Worm (Caenorhabditis elegans) whole organism, L2 larva: ENCODE measurements around the gene nspb-6.
A peak's percentile ranks its signal among the peaks of the same experiment; 100 is the strongest.

Experiments used
- C34F6.9 ChIP-seq: fragments of 150-350 bp; optimal IDR thresholded peaks from 2 replicates; lab custom pipeline; 2014; ENCODE audit warnings: missing biosample characterization, missing genetic modification characterization
- F13H6.1 ChIP-seq: sonication (generic microtip); optimal IDR thresholded peaks from 2 replicates; lab custom pipeline; 2016; ENCODE audit warnings: missing genetic modification characterization, missing compliant biosample characterization
- R02D3.7 ChIP-seq: fragments of 150-350 bp; optimal IDR thresholded peaks from 2 replicates; lab custom pipeline; 2014; ENCODE audit warnings: missing biosample characterization, missing genetic modification characterization
- Y55F3AM.14 ChIP-seq: fragments of 200-800 bp; sonication (Bioruptor generic); optimal IDR thresholded peaks from 2 replicates; lab custom pipeline; 2018; ENCODE audit warnings: mild to moderate bottlenecking, missing genetic modification characterization, missing compliant biosample characterization
- ZK546.5 ChIP-seq: sonication (generic microtip); optimal IDR thresholded peaks from 2 replicates; lab custom pipeline; 2017; ENCODE audit warnings: missing biosample characterization, missing genetic modification characterization
- alr-1 ChIP-seq: fragments of 150-350 bp; optimal IDR thresholded peaks from 2 replicates; lab custom pipeline; 2014; ENCODE audit warnings: missing biosample characterization, missing genetic modification characterization
- aly-2 ChIP-seq: fragments of 150-350 bp; optimal IDR thresholded peaks from 2 replicates; lab custom pipeline; 2014; ENCODE audit warnings: missing biosample characterization, missing genetic modification characterization
- ama-1 ChIP-seq: fragments of 150-350 bp; optimal IDR thresholded peaks from 2 replicates; lab custom pipeline; 2018; ENCODE audit warnings: inconsistent platforms
- blmp-1 ChIP-seq: sonication (generic microtip); optimal IDR thresholded peaks from 2 replicates; lab custom pipeline; 2017; ENCODE audit warnings: missing genetic modification characterization, mild to moderate bottlenecking, missing compliant biosample characterization, antibody characterized with exemption, moderate library complexity; ENCODE audit not compliant: insufficient read depth
- ceh-16 ChIP-seq: fragments of 150-350 bp; optimal IDR thresholded peaks from 2 replicates; lab custom pipeline; 2014; ENCODE audit warnings: missing biosample characterization, missing genetic modification characterization
- ceh-82 ChIP-seq: fragments of 150-350 bp; optimal IDR thresholded peaks from 2 replicates; lab custom pipeline; 2014; ENCODE audit warnings: missing biosample characterization, missing genetic modification characterization
- crh-2 ChIP-seq: sonication (generic microtip); optimal IDR thresholded peaks from 2 replicates; lab custom pipeline; 2017; ENCODE audit warnings: missing biosample characterization, missing genetic modification characterization
- dmd-4 ChIP-seq: sonication (generic microtip); optimal IDR thresholded peaks from 2 replicates; lab custom pipeline; 2017; ENCODE audit warnings: missing biosample characterization, missing genetic modification characterization
- egl-27 ChIP-seq: sonication (generic microtip); optimal IDR thresholded peaks from 3 replicates; lab custom pipeline; 2017; ENCODE audit warnings: missing biosample characterization, missing genetic modification reagents, missing genetic modification characterization
- elt-1 ChIP-seq: fragments of 150-350 bp; optimal IDR thresholded peaks from 2 replicates; lab custom pipeline; 2014; ENCODE audit warnings: missing biosample characterization, missing genetic modification characterization
- elt-3 ChIP-seq: sonication (generic microtip); optimal IDR thresholded peaks from 2 replicates; lab custom pipeline; 2017; ENCODE audit warnings: missing biosample characterization, missing genetic modification characterization
- fos-1 ChIP-seq: fragments of 150-350 bp; optimal IDR thresholded peaks from 2 replicates; lab custom pipeline; 2014; ENCODE audit warnings: missing biosample characterization, missing genetic modification characterization
- gmeb-1 ChIP-seq: fragments of 150-350 bp; optimal IDR thresholded peaks from 2 replicates; lab custom pipeline; 2014; ENCODE audit warnings: missing biosample characterization, missing genetic modification characterization
- lin-11 ChIP-seq: fragments of 150-350 bp; sonication (generic microtip); optimal IDR thresholded peaks from 2 replicates; lab custom pipeline; 2014; ENCODE audit warnings: missing biosample characterization, missing genetic modification characterization, inconsistent platforms, mixed read lengths
- lin-13 ChIP-seq: fragments of 150-350 bp; optimal IDR thresholded peaks from 2 replicates; lab custom pipeline; 2014; ENCODE audit warnings: missing biosample characterization, missing genetic modification reagents, missing genetic modification characterization
- lin-39 ChIP-seq: fragments of 150-350 bp; optimal IDR thresholded peaks from 2 replicates; lab custom pipeline; 2014; ENCODE audit warnings: missing biosample characterization, missing genetic modification reagents, missing genetic modification characterization
- lsy-2 ChIP-seq, 2 experiments: fragments of 150-350 bp in 1 of 2; sonication (generic microtip) in 1 of 2; optimal IDR thresholded peaks; 2 replicates each; lab custom pipeline; 2014 to 2017; ENCODE audit warnings: missing biosample characterization in 2 of 2, missing genetic modification characterization in 2 of 2
- mab-5 ChIP-seq: fragments of 150-350 bp; optimal IDR thresholded peaks from 2 replicates; lab custom pipeline; 2014; ENCODE audit warnings: missing biosample characterization, missing genetic modification characterization
- mbf-1 ChIP-seq: sonication (generic microtip); optimal IDR thresholded peaks from 2 replicates; lab custom pipeline; 2017; ENCODE audit warnings: missing biosample characterization, missing genetic modification characterization
- mdl-1 ChIP-seq, 2 experiments: fragments of 150-350 bp in 1 of 2; sonication (generic microtip) in 1 of 2; optimal IDR thresholded peaks; 2 replicates each; lab custom pipeline; 2017; ENCODE audit warnings: missing biosample characterization in 2 of 2, missing genetic modification characterization in 2 of 2
- nhr-10 ChIP-seq: sonication (generic microtip); optimal IDR thresholded peaks from 2 replicates; lab custom pipeline; 2017; ENCODE audit warnings: missing biosample characterization, missing genetic modification characterization
- nhr-11 ChIP-seq: fragments of 150-350 bp; optimal IDR thresholded peaks from 2 replicates; lab custom pipeline; 2014; ENCODE audit warnings: missing biosample characterization, missing genetic modification characterization
- nhr-12 ChIP-seq: fragments of 150-350 bp; optimal IDR thresholded peaks from 2 replicates; lab custom pipeline; 2014; ENCODE audit warnings: missing biosample characterization, missing genetic modification characterization
- nhr-129 ChIP-seq: fragments of 150-350 bp; optimal IDR thresholded peaks from 2 replicates; lab custom pipeline; 2014; ENCODE audit warnings: missing biosample characterization, missing genetic modification characterization
- nhr-21 ChIP-seq: fragments of 150-350 bp; optimal IDR thresholded peaks from 2 replicates; lab custom pipeline; 2014; ENCODE audit warnings: missing biosample characterization, missing genetic modification characterization
- nhr-23 ChIP-seq: fragments of 150-350 bp; optimal IDR thresholded peaks from 2 replicates; lab custom pipeline; 2014; ENCODE audit warnings: missing biosample characterization, missing genetic modification reagents, missing genetic modification characterization
- nhr-237 ChIP-seq: fragments of 150-350 bp; optimal IDR thresholded peaks from 2 replicates; lab custom pipeline; 2014; ENCODE audit warnings: missing biosample characterization, missing genetic modification characterization
- nhr-25 ChIP-seq: fragments of 150-350 bp; sonication (generic microtip); optimal IDR thresholded peaks from 3 replicates; lab custom pipeline; 2014; ENCODE audit warnings: missing biosample characterization, missing genetic modification characterization
- nhr-6 ChIP-seq: fragments of 150-350 bp; optimal IDR thresholded peaks from 2 replicates; lab custom pipeline; 2014; ENCODE audit warnings: missing biosample characterization, missing genetic modification characterization
- nhr-77 ChIP-seq: fragments of 150-350 bp; optimal IDR thresholded peaks from 2 replicates; lab custom pipeline; 2014; ENCODE audit warnings: missing biosample characterization, missing genetic modification characterization
- peb-1 ChIP-seq: fragments of 150-350 bp; optimal IDR thresholded peaks from 2 replicates; lab custom pipeline; 2014; ENCODE audit warnings: missing biosample characterization, missing genetic modification characterization
- sem-4 ChIP-seq: fragments of 150-350 bp; optimal IDR thresholded peaks from 2 replicates; lab custom pipeline; 2014; ENCODE audit warnings: missing biosample characterization, missing genetic modification reagents, missing genetic modification characterization
- skn-1 ChIP-seq: sonication (generic microtip); optimal IDR thresholded peaks from 2 replicates; lab custom pipeline; 2017; ENCODE audit warnings: missing biosample characterization, missing genetic modification characterization
- sma-3 ChIP-seq: sonication (generic microtip); optimal IDR thresholded peaks from 2 replicates; lab custom pipeline; 2016; ENCODE audit warnings: missing genetic modification reagents, missing genetic modification characterization, missing compliant biosample characterization
- sma-9 ChIP-seq, 2 experiments: fragments of 150-350 bp in 1 of 2; sonication (generic microtip) in 1 of 2; optimal IDR thresholded peaks; 2 replicates each; lab custom pipeline; 2014 to 2016; ENCODE audit warnings: missing genetic modification characterization in 2 of 2, mild to moderate bottlenecking in 1 of 2, missing biosample characterization in 1 of 2, missing compliant biosample characterization in 1 of 2, missing genetic modification reagents in 1 of 2, moderate library complexity in 1 of 2
- snpc-4 ChIP-seq: fragments of 150-350 bp; optimal IDR thresholded peaks from 2 replicates; lab custom pipeline; 2014; ENCODE audit warnings: missing biosample characterization, missing genetic modification characterization
- unc-39 ChIP-seq: fragments of 150-350 bp; optimal IDR thresholded peaks from 2 replicates; lab custom pipeline; 2014; ENCODE audit warnings: missing biosample characterization, missing genetic modification characterization
- unc-55 ChIP-seq: fragments of 150-350 bp; sonication (generic microtip); optimal IDR thresholded peaks from 3 replicates; lab custom pipeline; 2014; ENCODE audit warnings: missing biosample characterization, missing genetic modification reagents, missing genetic modification characterization
- unc-62 ChIP-seq: fragments of 150-350 bp; optimal IDR thresholded peaks from 2 replicates; lab custom pipeline; 2014; ENCODE audit warnings: missing biosample characterization, missing genetic modification reagents, missing genetic modification characterization
- zag-1 ChIP-seq: fragments of 150-350 bp; optimal IDR thresholded peaks from 2 replicates; lab custom pipeline; 2014; ENCODE audit warnings: missing biosample characterization, missing genetic modification characterization
- ztf-1 ChIP-seq: fragments of 200-800 bp; sonication (Bioruptor generic); conservative IDR thresholded peaks from 2 replicates; pipeline ENCODE4 v1.3.6; 2022; ENCODE audit warnings: missing genetic modification characterization, missing compliant biosample characterization
- ztf-11 ChIP-seq: sonication (generic microtip); optimal IDR thresholded peaks from 2 replicates; lab custom pipeline; 2017; ENCODE audit warnings: missing biosample characterization, missing genetic modification characterization
- ztf-4 ChIP-seq: fragments of 150-350 bp; optimal IDR thresholded peaks from 2 replicates; lab custom pipeline; 2014; ENCODE audit warnings: missing biosample characterization, missing genetic modification characterization

The nspb-6 gene

DNA sequence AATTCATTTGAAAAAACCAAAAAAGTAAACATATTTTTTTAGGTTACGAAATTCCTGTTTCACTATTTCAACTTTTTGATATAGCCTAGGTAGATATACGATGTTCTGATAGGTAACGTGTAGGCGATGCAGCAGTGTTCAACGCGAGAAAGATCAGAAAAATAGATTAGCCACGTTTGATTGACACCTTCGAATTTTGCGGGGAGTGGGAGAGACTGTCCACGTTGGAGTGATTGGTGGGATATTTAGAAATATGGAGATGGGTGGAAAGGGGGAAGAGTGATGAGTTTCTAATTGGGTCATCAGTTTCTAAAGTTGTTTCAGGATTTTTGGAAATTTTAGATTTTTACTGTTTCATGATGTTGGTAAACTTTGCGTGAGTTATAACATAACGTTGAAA is 27.8 kb downstream of the nspb-6 start:
- TF ChIP-seq snpc-4 (tag; lab: Kevin White, UChicago): no peak
- no peak for TF ChIP-seq blmp-1 (tag; lab: Kevin White, UChicago)
- peak; percentile 62 for TF ChIP-seq ceh-16 (tag; lab: Kevin White, UChicago)
- TF ChIP-seq, all 48 proteins: peak for 1

- TF ChIP-seq nhr-77 (tag; lab: Kevin White, UChicago) (no peak), mbf-1 (no peak), fos-1 (tag; lab: Kevin White, UChicago) (peak; percentile 59), nhr-129 (tag; lab: Kevin White, UChicago) (no peak), nhr-21 (tag; lab: Kevin White, UChicago) (no peak), nhr-6 (tag; lab: Kevin White, UChicago) (no peak), unc-39 (tag; lab: Kevin White, UChicago) (no peak), sma-3 (GFP tag; lab: Kevin White, UChicago) (peak; percentile 36), blmp-1 (tag; lab: Kevin White, UChicago) (peak; percentile 10), alr-1 (no peak), mab-5 (no peak)
- TF ChIP-seq, all 48 proteins: peak for 3
Observed at ce11 chrIV:5924241-5924640, 29.0 kb downstream of the nspb-6 start.

DNA sequence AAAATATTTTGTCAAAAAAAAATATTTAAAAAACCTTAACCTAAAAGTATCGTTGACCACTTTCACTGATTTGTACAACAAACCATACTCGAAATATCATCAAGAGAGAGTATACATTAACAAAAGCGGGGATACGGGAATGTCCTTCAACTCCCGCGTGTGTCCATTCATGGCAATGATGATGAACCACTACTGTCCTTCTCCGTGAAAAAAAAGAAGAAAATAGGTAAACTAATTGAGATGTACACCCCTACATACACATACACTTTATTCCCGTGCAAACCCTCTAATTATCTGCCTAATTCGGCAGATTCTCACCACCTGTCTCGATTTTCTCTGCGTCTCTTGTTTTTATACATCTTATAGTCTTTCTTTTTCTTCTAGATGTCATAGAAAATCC is 31.4 kb downstream of the nspb-6 start:
- TF ChIP-seq sma-3 (GFP tag; lab: Kevin White, UChicago): peak; percentile 47
- TF ChIP-seq ama-1: no peak
- no peak for TF ChIP-seq F13H6.1 (tag; lab: Kevin White, UChicago)
- TF ChIP-seq crh-2: peak; percentile 14
- no peak for TF ChIP-seq snpc-4 (tag; lab: Kevin White, UChicago)
- no peak for TF ChIP-seq lsy-2 (tag; optimal IDR thresholded peaks at IDR 0.05; lab: Kevin White, UChicago)
- TF ChIP-seq zag-1 (tag; lab: Kevin White, UChicago): no peak
- no peak for TF ChIP-seq nhr-23
- TF ChIP-seq unc-55: no peak
- TF ChIP-seq gmeb-1 (tag; lab: Kevin White, UChicago): peak; percentile 2
- TF ChIP-seq nhr-12 (tag; lab: Kevin White, UChicago): no peak
- TF ChIP-seq alr-1: no peak
- TF ChIP-seq nhr-10 (tag; lab: Kevin White, UChicago): no peak
- TF ChIP-seq lin-13: no peak
- TF ChIP-seq nhr-6 (tag; lab: Kevin White, UChicago): no peak
- TF ChIP-seq elt-1 (tag; lab: Kevin White, UChicago): no peak
- no peak for TF ChIP-seq nhr-237 (tag; lab: Kevin White, UChicago)
- TF ChIP-seq unc-39 (tag; lab: Kevin White, UChicago): no peak
- no peak for TF ChIP-seq ceh-82 (tag; lab: Kevin White, UChicago)
- no peak for TF ChIP-seq skn-1
- no peak for TF ChIP-seq nhr-11
- TF ChIP-seq Y55F3AM.14 (GFP tag; lab: Kevin White, UChicago): no peak
- peak; percentile 19 for TF ChIP-seq nhr-129 (tag; lab: Kevin White, UChicago)
- TF ChIP-seq R02D3.7: no peak
- TF ChIP-seq dmd-4 (tag; lab: Kevin White, UChicago): no peak
- TF ChIP-seq mdl-1 (tag; optimal IDR thresholded peaks at IDR 0.05; lab: Kevin White, UChicago): no peak
- no peak for TF ChIP-seq nhr-21 (tag; lab: Kevin White, UChicago)
- no peak for TF ChIP-seq fos-1 (tag; lab: Kevin White, UChicago)
- TF ChIP-seq egl-27: no peak
- TF ChIP-seq C34F6.9 (tag; lab: Kevin White, UChicago): peak; percentile 38
- TF ChIP-seq peb-1: no peak
- TF ChIP-seq mab-5: no peak
- TF ChIP-seq ceh-16 (tag; lab: Kevin White, UChicago): peak; percentile 45
- TF ChIP-seq lin-11 (tag; lab: Kevin White, UChicago): no peak
- no peak for TF ChIP-seq ztf-1 (GFP tag; lab: Robert Waterston, UW)
- TF ChIP-seq ztf-4: no peak
- TF ChIP-seq ZK546.5 (tag; lab: Kevin White, UChicago): no peak
- no peak for TF ChIP-seq sem-4 (tag; lab: Kevin White, UChicago)
- TF ChIP-seq mbf-1: no peak
- TF ChIP-seq lin-39 (tag; lab: Kevin White, UChicago): no peak
- peak; percentile 80 for TF ChIP-seq nhr-25 (tag; lab: Kevin White, UChicago)
- TF ChIP-seq blmp-1 (tag; lab: Kevin White, UChicago): peak; percentile 77
- no peak for TF ChIP-seq nhr-77 (tag; lab: Kevin White, UChicago)
- TF ChIP-seq ztf-11 (tag; lab: Kevin White, UChicago): no peak
- no peak for TF ChIP-seq aly-2 (tag; lab: Kevin White, UChicago)
- TF ChIP-seq sma-9 (GFP tag; optimal IDR thresholded peaks at IDR 0.05; lab: Kevin White, UChicago): peak; percentile 45
- TF ChIP-seq sma-9 (tag; optimal IDR thresholded peaks at IDR 0.05; lab: Kevin White, UChicago): no peak
- no peak for TF ChIP-seq unc-62 (GFP tag; lab: Kevin White, UChicago)
- TF ChIP-seq elt-3: no peak
